Worm (Caenorhabditis elegans) whole organism, dauer: ENCODE data around the gene nlp-19.

Source experiments
- unc-62 ChIP-seq: sonication (generic microtip); optimal IDR thresholded peaks from 2 replicates; lab custom pipeline; 2017; ENCODE audit warnings: missing biosample characterization, missing genetic modification reagents, missing genetic modification characterization

Gene nlp-19

ce11 chrX:10990159-10990854 lies 31.8 kb downstream of the nlp-19 start:
- no peak for TF ChIP-seq unc-62 (GFP tag; lab: Kevin White, UChicago)

- no peak for TF ChIP-seq unc-62 (GFP tag; lab: Kevin White, UChicago)
These were observed 32.3 kb downstream of the nlp-19 start for ce11 chrX:10990855-10991176.

DNA sequence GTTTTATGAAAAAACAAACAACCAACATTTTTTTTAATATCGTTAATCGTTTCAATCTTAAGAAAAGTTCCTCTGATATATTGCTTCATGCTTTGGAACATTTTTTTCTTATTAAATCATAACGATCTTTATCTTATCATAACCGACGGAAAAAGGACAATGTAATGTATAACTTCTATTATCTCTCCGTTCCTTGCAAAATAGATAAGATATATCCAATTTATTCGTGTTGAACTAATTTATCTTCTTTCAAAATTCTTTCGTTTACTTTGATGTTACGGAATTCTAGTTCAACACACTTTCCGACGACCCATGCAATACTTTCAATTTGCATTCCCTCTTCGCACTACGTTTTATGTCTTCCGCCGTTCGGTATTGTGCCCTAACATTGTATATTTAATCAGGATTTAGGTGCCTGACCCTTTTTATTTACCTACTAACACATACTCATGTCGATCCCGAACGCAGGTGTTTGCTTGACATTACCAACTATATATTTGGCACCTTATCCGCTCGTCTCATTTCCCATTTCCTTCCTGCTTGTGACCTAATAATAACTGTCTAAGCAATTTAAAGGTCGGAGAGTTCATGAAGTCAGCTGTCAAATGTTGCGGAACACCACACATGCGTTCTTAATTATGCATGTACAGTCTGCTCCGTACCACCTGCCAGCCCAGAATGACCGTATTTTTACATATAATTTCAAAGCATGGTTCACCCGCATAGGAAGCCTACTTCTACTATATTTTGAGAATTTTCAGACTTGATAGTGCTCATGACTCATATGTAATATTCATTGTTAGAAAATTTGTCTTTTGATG lies 33.0 kb downstream of the nlp-19 start:
- no peak for TF ChIP-seq unc-62 (GFP tag; lab: Kevin White, UChicago)

ce11 chrX:10992177-10992576 lies 33.6 kb downstream of the nlp-19 start, which contains the start of gene ver-3:
Gene ver-3, plus strand, starts transcription at chrX:10992477.
- TF ChIP-seq unc-62 (GFP tag; lab: Kevin White, UChicago), result no peak

DNA sequence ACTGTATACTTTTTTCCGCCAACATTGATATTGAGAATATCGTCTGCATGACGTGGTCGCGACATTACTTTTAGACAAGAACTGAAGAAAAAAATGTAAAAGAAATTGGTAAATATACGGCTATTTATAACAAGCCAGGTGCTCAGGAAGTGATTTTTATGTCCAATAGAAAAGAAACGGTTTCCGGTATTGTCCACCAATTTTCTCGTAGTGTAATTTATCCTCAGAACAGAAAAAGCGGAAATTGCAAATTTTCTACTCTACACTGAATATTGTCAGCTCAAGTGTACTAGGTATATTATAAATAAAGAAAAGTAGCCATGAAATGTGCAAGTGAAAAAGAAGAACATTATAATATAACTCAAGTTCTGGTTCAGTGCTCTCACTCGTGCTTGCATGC lies 40.6 kb downstream of the nlp-19 start, which contains the start of gene F59F3.6:
Gene F59F3.6, minus strand, starts transcription at position 101 of the 400 bp plus-strand sequence.
- no peak for TF ChIP-seq unc-62 (GFP tag; lab: Kevin White, UChicago)

ce11 chrX:11001750-11002149 lies 43.2 kb downstream of the nlp-19 start, which contains the start of gene col-177:
Gene col-177, minus strand, starts transcription at chrX:11001850.
- TF ChIP-seq unc-62 (GFP tag; lab: Kevin White, UChicago), result no peak

- no peak for TF ChIP-seq unc-62 (GFP tag; lab: Kevin White, UChicago)
These were observed 45.2 kb downstream of the nlp-19 start for ce11 chrX:11003701-11004100.

DNA sequence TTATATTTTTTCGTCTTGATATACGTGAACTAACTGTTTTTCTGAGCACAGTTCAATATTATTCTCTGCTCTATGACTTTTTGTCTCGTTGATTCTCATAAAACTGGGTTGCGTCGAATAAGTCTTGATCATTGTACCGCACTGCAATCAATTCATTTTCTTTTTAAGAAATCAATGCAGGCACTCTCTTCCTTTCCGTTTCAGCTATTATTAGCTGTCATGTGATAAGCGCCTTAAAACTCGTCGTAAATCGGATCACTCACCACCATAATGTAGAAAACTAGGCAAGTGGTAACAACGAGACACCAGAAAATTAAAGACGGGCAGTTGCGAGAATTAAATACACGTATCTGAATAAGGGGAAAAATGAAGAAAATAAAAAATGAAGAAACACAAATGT lies 48.9 kb downstream of the nlp-19 start:
- TF ChIP-seq unc-62 (GFP tag; lab: Kevin White, UChicago), result no peak

DNA sequence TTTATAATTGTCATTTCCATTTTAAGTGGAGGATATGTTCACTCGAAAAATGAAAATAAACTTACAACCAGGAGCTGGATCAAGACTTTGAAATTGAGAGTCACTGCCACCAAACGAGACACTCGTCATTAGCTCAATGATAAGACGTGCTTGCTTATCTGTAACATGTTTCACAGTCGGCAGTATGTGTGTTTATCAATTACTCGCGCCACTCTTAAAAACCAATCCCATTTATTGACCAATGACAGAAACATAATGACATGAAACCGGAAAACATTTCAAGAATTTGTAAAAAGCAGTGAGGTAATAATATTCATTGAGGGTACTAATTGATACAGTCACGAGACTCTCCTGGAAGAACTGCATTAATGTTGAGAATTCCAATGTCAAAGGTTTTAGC lies 49.5 kb downstream of the nlp-19 start, which contains the start of gene del-5:
Gene del-5, minus strand, starts transcription at position 130 of the 400 bp plus-strand sequence.
- TF ChIP-seq unc-62 (GFP tag; lab: Kevin White, UChicago), result no peak
